In the genomic region with DNA sequence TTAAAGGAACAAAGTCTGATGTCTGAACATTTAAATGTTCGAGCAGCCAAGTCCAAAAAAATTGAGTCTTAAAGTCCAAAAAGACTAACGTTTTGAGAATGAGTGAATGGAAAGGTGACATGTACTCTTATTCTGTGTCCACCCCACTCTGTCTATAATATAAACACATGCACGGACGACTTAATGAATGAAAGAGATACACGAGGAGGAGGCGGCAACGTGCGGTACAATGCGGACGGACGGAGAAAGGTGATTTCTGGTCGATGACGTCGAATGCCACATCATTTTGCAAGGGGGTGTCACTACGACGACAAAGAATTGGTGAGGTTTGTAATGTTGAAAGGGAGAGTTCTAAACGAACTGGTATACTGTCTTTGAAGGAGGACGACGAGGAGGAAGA, we compare ENCODE assay signal across 7 worm cellular contexts.
TF ChIP-seq lines count a peak whose summit lies in the region.

No protein-coding gene starts in this region.

TF ChIP-seq in whole organism, L1 larva, 84 proteins besides CTCF, POLR2A, EP300 and RAD21:
- TF ChIP-seq nhr-19 (GFP tag; conservative IDR thresholded peaks at IDR 0.05; lab: Robert Waterston, UW) (no peak), skn-1 (tag; optimal IDR thresholded peaks at IDR 0.05; lab: Kevin White, UChicago) (no peak), mab-9 (GFP tag; IDR thresholded peaks at IDR 0.05; lab: Robert Waterston, UW) (no peak), nhr-20 (tag; optimal IDR thresholded peaks at IDR 0.05; lab: Kevin White, UChicago) (no peak), blmp-1 (tag; optimal IDR thresholded peaks at IDR 0.05; lab: Kevin White, UChicago) (peak; percentile 47), isw-1 (GFP tag; IDR thresholded peaks at IDR 0.05; lab: Robert Waterston, UW) (no peak), nhr-28 (tag; optimal IDR thresholded peaks at IDR 0.05; lab: Kevin White, UChicago) (no peak), unc-98 (GFP tag; IDR thresholded peaks at IDR 0.05; lab: Robert Waterston, UW) (no peak), nhr-85 (tag; lab: Kevin White, UChicago) (no peak), mdl-1 (tag; optimal IDR thresholded peaks at IDR 0.05; lab: Kevin White, UChicago) (no peak), grh-1 (GFP tag; IDR thresholded peaks at IDR 0.05; lab: Robert Waterston, UW) (peak; percentile 15; the same call in 1 of the 2 replicates), egl-27 (tag; optimal IDR thresholded peaks at IDR 0.05; lab: Kevin White, UChicago) (no peak), unc-86 (tag; optimal IDR thresholded peaks at IDR 0.05; lab: Kevin White, UChicago) (no peak)

TF ChIP-seq in whole organism, L2 larva, 48 proteins besides CTCF, POLR2A, EP300 and RAD21:
- TF ChIP-seq fos-1 (tag; optimal IDR thresholded peaks at IDR 0.05; lab: Kevin White, UChicago) (peak; percentile 8), elt-3 (tag; optimal IDR thresholded peaks at IDR 0.05; lab: Kevin White, UChicago) (no peak), blmp-1 (tag; optimal IDR thresholded peaks at IDR 0.05; lab: Kevin White, UChicago; ENCODE audit: insufficient read depth) (peak; percentile 59)

TF ChIP-seq in whole organism, L3 larva, 47 proteins besides CTCF, POLR2A, EP300 and RAD21 (continues in another document):
- TF ChIP-seq daf-12 (tag; optimal IDR thresholded peaks at IDR 0.05; lab: Kevin White, UChicago), result no peak
- TF ChIP-seq egl-27 (tag; optimal IDR thresholded peaks at IDR 0.05; lab: Kevin White, UChicago), result no peak
- TF ChIP-seq lin-15B (tag; optimal IDR thresholded peaks at IDR 0.05; lab: Kevin White, UChicago), result no peak
- no peak for TF ChIP-seq egl-5 (tag; optimal IDR thresholded peaks at IDR 0.05; lab: Kevin White, UChicago)
- no peak for TF ChIP-seq zag-1 (tag; optimal IDR thresholded peaks at IDR 0.05; lab: Kevin White, UChicago)
- TF ChIP-seq pha-4 (tag; optimal IDR thresholded peaks at IDR 0.05; lab: Kevin White, UChicago), result no peak
- no peak for TF ChIP-seq jun-1 (tag; optimal IDR thresholded peaks at IDR 0.05; lab: Kevin White, UChicago)
- no peak for TF ChIP-seq lin-39 (tag; optimal IDR thresholded peaks at IDR 0.05; lab: Kevin White, UChicago)
- TF ChIP-seq ama-1 (optimal IDR thresholded peaks at IDR 0.05; lab: Kevin White, UChicago), result peak; percentile 1
- no peak for TF ChIP-seq hmg-11 (tag; optimal IDR thresholded peaks at IDR 0.05; lab: Kevin White, UChicago)
- TF ChIP-seq ceh-16 (tag; optimal IDR thresholded peaks at IDR 0.05; lab: Kevin White, UChicago), result no peak
- TF ChIP-seq nhr-12 (tag; optimal IDR thresholded peaks at IDR 0.05; lab: Kevin White, UChicago), result no peak
- TF ChIP-seq nhr-23 (tag; optimal IDR thresholded peaks at IDR 0.05; lab: Kevin White, UChicago), result peak; percentile 7
- TF ChIP-seq nhr-11 (tag; optimal IDR thresholded peaks at IDR 0.05; lab: Kevin White, UChicago), result no peak
- TF ChIP-seq ceh-82 (tag; optimal IDR thresholded peaks at IDR 0.05; lab: Kevin White, UChicago), result no peak
- no peak for TF ChIP-seq tbx-2 (tag; optimal IDR thresholded peaks at IDR 0.05; lab: Kevin White, UChicago)

TF ChIP-seq in whole organism, L4 larva, 104 proteins besides CTCF, POLR2A, EP300 and RAD21:
- TF ChIP-seq mxl-3 (GFP tag; optimal IDR thresholded peaks at IDR 0.05; lab: Kevin White, UChicago), result peak; percentile 67
- no peak for TF ChIP-seq ctbp-1 (GFP tag; IDR thresholded peaks at IDR 0.05; lab: Robert Waterston, UW)
- no peak for TF ChIP-seq daf-16 (GFP tag; optimal IDR thresholded peaks at IDR 0.05; lab: Kevin White, UChicago)
- TF ChIP-seq daf-16 (tag; optimal IDR thresholded peaks at IDR 0.05; lab: Kevin White, UChicago), result peak; percentile 30
- no peak for TF ChIP-seq lin-1 (GFP tag; IDR thresholded peaks at IDR 0.05; lab: Robert Waterston, UW)
- 0 out of 2 replicates have a peak, but pooled peaks have one; percentile 28 for TF ChIP-seq dmd-9 (GFP tag; IDR thresholded peaks at IDR 0.05; lab: Robert Waterston, UW)
TF ChIP-seq in whole organism, L4 larva: peak in this region for 3.

TF ChIP-seq in whole organism, late embryonic, 69 proteins besides CTCF, POLR2A, EP300 and RAD21:
- TF ChIP-seq unc-55 (GFP tag; optimal IDR thresholded peaks at IDR 0.05; lab: Kevin White, UChicago), result peak; percentile 17
- no peak for TF ChIP-seq C38D4.7 (GFP tag; optimal IDR thresholded peaks at IDR 0.05; lab: Kevin White, UChicago)
TF ChIP-seq in whole organism, late embryonic: peak in this region for 1.

TF ChIP-seq in whole organism, mixed stage, embryonic, 35 proteins besides CTCF, POLR2A, EP300 and RAD21:
- no peak for TF ChIP-seq snpc-4 (tag; optimal IDR thresholded peaks at IDR 0.05; lab: Kevin White, UChicago)
- peak; percentile 82 for TF ChIP-seq nhr-2 (tag; optimal IDR thresholded peaks at IDR 0.05; lab: Kevin White, UChicago)
- no peak for TF ChIP-seq nhr-28 (tag; optimal IDR thresholded peaks at IDR 0.05; lab: Kevin White, UChicago)
- TF ChIP-seq lin-13 (tag; optimal IDR thresholded peaks at IDR 0.05; lab: Kevin White, UChicago), result no peak

TF ChIP-seq in whole organism, young adult, 124 proteins besides CTCF, POLR2A, EP300 and RAD21:
- peak; percentile 42 for TF ChIP-seq ama-1 (optimal IDR thresholded peaks at IDR 0.05; lab: Kevin White, UChicago)
- no peak for TF ChIP-seq ama-1 (GFP tag; optimal IDR thresholded peaks at IDR 0.05; lab: Kevin White, UChicago)
- TF ChIP-seq F57C9.4 (tag; optimal IDR thresholded peaks at IDR 0.05; lab: Kevin White, UChicago), result no peak
